Fruit fly (Drosophila melanogaster) whole organism, embryonic: Measurements from ENCODE around the gene CG33490.
A peak's percentile ranks its signal among the peaks of the same experiment; 100 is the strongest.

Experiments
- Ada2b ChIP-seq: fragments of 200-800 bp; sonication (Bioruptor generic); IDR thresholded peaks from 2 replicates; pipeline ENCODE4 v1.3.6; 2022; ENCODE audit warnings: missing biosample characterization, missing genetic modification characterization
- Adf1 ChIP-seq: fragments of 200-800 bp; sonication (Bioruptor generic); IDR thresholded peaks from 2 replicates; pipeline ENCODE4 v1.3.6; 2022; ENCODE audit warnings: missing biosample characterization, missing genetic modification characterization
- Antp ChIP-seq: fragments of 200-800 bp; sonication (Bioruptor generic); optimal IDR thresholded peaks from 3 replicates; lab custom pipeline; 2016; ENCODE audit warnings: missing biosample characterization, missing genetic modification characterization
- CG1024 ChIP-seq: fragments of 200-800 bp; sonication (Bioruptor generic); IDR thresholded peaks from 2 replicates; pipeline ENCODE4 v1.3.6; 2022; ENCODE audit warnings: missing biosample characterization, missing genetic modification characterization
- CG10267 ChIP-seq: fragments of 200-800 bp; sonication (Bioruptor generic); optimal IDR thresholded peaks from 2 replicates; lab custom pipeline; 2018; ENCODE audit warnings: missing biosample characterization, mild to moderate bottlenecking, missing genetic modification characterization, moderate library complexity
- CG11085 ChIP-seq: fragments of 200-800 bp; sonication (Bioruptor generic); IDR thresholded peaks from 2 replicates; pipeline ENCODE4 v1.3.6; 2022; ENCODE audit warnings: missing biosample characterization, missing genetic modification characterization
- CG12104 ChIP-seq: fragments of 200-800 bp; sonication (Bioruptor generic); optimal IDR thresholded peaks from 3 replicates; lab custom pipeline; 2016; ENCODE audit warnings: missing biosample characterization, missing genetic modification characterization
- CG13894 ChIP-seq: fragments of 200-800 bp; sonication (Bioruptor generic); optimal IDR thresholded peaks from 3 replicates; lab custom pipeline; 2018; ENCODE audit warnings: missing biosample characterization, mild to moderate bottlenecking, missing genetic modification characterization, moderate library complexity
- CG14860 ChIP-seq: fragments of 200-800 bp; sonication (Bioruptor generic); IDR thresholded peaks from 3 replicates; pipeline ENCODE4 v1.3.6; 2022; ENCODE audit warnings: missing biosample characterization, missing genetic modification characterization; ENCODE audit not compliant: partially characterized antibody
- CG1602 ChIP-seq: fragments of 200-800 bp; sonication (Bioruptor generic); optimal IDR thresholded peaks from 3 replicates; lab custom pipeline; 2016; ENCODE audit warnings: missing biosample characterization, missing genetic modification characterization
- CG17361 ChIP-seq: fragments of 200-800 bp; sonication (Bioruptor generic); IDR thresholded peaks from 3 replicates; pipeline ENCODE4 v1.3.6; 2022; ENCODE audit warnings: missing biosample characterization, missing genetic modification characterization
- CG17385 ChIP-seq: fragments of 200-800 bp; sonication (Bioruptor generic); optimal IDR thresholded peaks from 3 replicates; lab custom pipeline; 2018; ENCODE audit warnings: missing biosample characterization, mild to moderate bottlenecking, missing genetic modification characterization
- CG1832 ChIP-seq: fragments of 200-800 bp; sonication (Bioruptor generic); optimal IDR thresholded peaks from 2 replicates; lab custom pipeline; 2017; ENCODE audit warnings: missing biosample characterization, mild to moderate bottlenecking, missing genetic modification characterization, inconsistent platforms
- CG2712 ChIP-seq: fragments of 200-800 bp; optimal IDR thresholded peaks from 3 replicates; lab custom pipeline; 2019; ENCODE audit warnings: missing biosample characterization, mild to moderate bottlenecking, missing genetic modification characterization, moderate library complexity
- CG3838 ChIP-seq: fragments of 200-800 bp; sonication (Bioruptor generic); optimal IDR thresholded peaks from 3 replicates; lab custom pipeline; 2016; ENCODE audit warnings: missing biosample characterization, missing genetic modification characterization
- CG4282 ChIP-seq: fragments of 200-800 bp; sonication (Bioruptor generic); optimal IDR thresholded peaks from 2 replicates; lab custom pipeline; 2016; ENCODE audit warnings: missing biosample characterization, missing genetic modification characterization
- CG4730 ChIP-seq: fragments of 200-800 bp; sonication (Bioruptor generic); IDR thresholded peaks from 2 replicates; pipeline ENCODE4 v1.3.6; 2022; ENCODE audit warnings: missing biosample characterization, missing genetic modification characterization
- CG7556 ChIP-seq: fragments of 200-800 bp; sonication (Bioruptor generic); optimal IDR thresholded peaks from 2 replicates; lab custom pipeline; 2017; ENCODE audit warnings: missing biosample characterization, mild to moderate bottlenecking, missing genetic modification characterization
- CG7786 ChIP-seq: fragments of 200-800 bp; sonication (Bioruptor generic); optimal IDR thresholded peaks from 2 replicates; lab custom pipeline; 2016; ENCODE audit warnings: missing biosample characterization, missing genetic modification characterization
- CG8359 ChIP-seq: fragments of 200-800 bp; sonication (Bioruptor generic); optimal IDR thresholded peaks from 2 replicates; lab custom pipeline; 2017; ENCODE audit warnings: missing biosample characterization, mild to moderate bottlenecking, missing genetic modification characterization, borderline replicate concordance
- CG9215 ChIP-seq: fragments of 200-800 bp; sonication (Bioruptor generic); IDR thresholded peaks from 2 replicates; pipeline ENCODE4 v1.3.6; 2022; ENCODE audit warnings: missing biosample characterization, missing genetic modification characterization
- CG9817 ChIP-seq: fragments of 200-800 bp; sonication (Bioruptor generic); optimal IDR thresholded peaks from 2 replicates; lab custom pipeline; 2018; ENCODE audit warnings: missing biosample characterization, mild to moderate bottlenecking, missing genetic modification characterization, moderate library complexity
- CG9876 ChIP-seq: fragments of 200-800 bp; sonication (Bioruptor generic); optimal IDR thresholded peaks from 2 replicates; lab custom pipeline; 2016; ENCODE audit warnings: missing biosample characterization, missing genetic modification characterization
- CHES-1-like ChIP-seq: fragments of 200-800 bp; sonication (Bioruptor generic); optimal IDR thresholded peaks from 2 replicates; lab custom pipeline; 2016; ENCODE audit warnings: missing biosample characterization, missing genetic modification characterization
- Chrac-16 ChIP-seq: fragments of 200-800 bp; sonication (Bioruptor generic); optimal IDR thresholded peaks from 3 replicates; lab custom pipeline; 2016; ENCODE audit warnings: missing biosample characterization, missing genetic modification characterization
- Dll ChIP-seq: fragments of 200-800 bp; sonication (Bioruptor generic); IDR thresholded peaks from 4 replicates; pipeline ENCODE4 v1.3.6; 2022; ENCODE audit warnings: missing biosample characterization, missing genetic modification characterization; ENCODE audit not compliant: partially characterized antibody
- Drgx ChIP-seq: fragments of 200-800 bp; sonication (Bioruptor generic); IDR thresholded peaks from 2 replicates; pipeline ENCODE4 v1.3.6; 2022; ENCODE audit warnings: missing biosample characterization, missing genetic modification characterization
- Eip74EF ChIP-seq, 2 experiments: fragments of 200-800 bp in 1 of 2; fragments of >200 bp in 1 of 2; sonication (Bioruptor generic) in 1 of 2; optimal IDR thresholded peaks; 2 replicates each; lab custom pipeline; 2017 to 2019; ENCODE audit warnings: missing biosample characterization in 2 of 2, missing genetic modification characterization in 2 of 2, mild to moderate bottlenecking in 1 of 2, moderate library complexity in 1 of 2
- Gsc ChIP-seq: fragments of 200-800 bp; sonication (Bioruptor generic); IDR thresholded peaks from 2 replicates; pipeline ENCODE4 v1.3.6; 2022; ENCODE audit warnings: missing biosample characterization, missing genetic modification characterization
- Myb ChIP-seq: fragments of 200-800 bp; sonication (Bioruptor generic); optimal IDR thresholded peaks from 2 replicates; lab custom pipeline; 2016; ENCODE audit warnings: missing biosample characterization, missing genetic modification characterization
- Sox102F ChIP-seq: fragments of 200-800 bp; sonication (Bioruptor generic); optimal IDR thresholded peaks from 2 replicates; lab custom pipeline; 2018; ENCODE audit warnings: missing biosample characterization, mild to moderate bottlenecking, missing genetic modification characterization, moderate library complexity
- Tbp ChIP-seq: fragments of >200 bp; optimal IDR thresholded peaks from 2 replicates; lab custom pipeline; 2018; ENCODE audit warnings: missing biosample characterization, missing genetic modification characterization
- amos ChIP-seq: fragments of 200-800 bp; sonication (Bioruptor generic); IDR thresholded peaks from 2 replicates; pipeline ENCODE4 v1.3.6; 2022; ENCODE audit warnings: missing biosample characterization, missing genetic modification characterization; ENCODE audit not compliant: partially characterized antibody
- ash1 ChIP-seq: fragments of 200-800 bp; sonication (Bioruptor generic); optimal IDR thresholded peaks from 2 replicates; lab custom pipeline; 2018; ENCODE audit warnings: missing biosample characterization, mild to moderate bottlenecking, missing genetic modification characterization
- bcd ChIP-seq: fragments of 200-800 bp; sonication (Bioruptor generic); optimal IDR thresholded peaks from 2 replicates; lab custom pipeline; 2017; ENCODE audit warnings: missing biosample characterization, mild to moderate bottlenecking, missing genetic modification characterization
- chm ChIP-seq: fragments of 200-800 bp; sonication (Bioruptor generic); IDR thresholded peaks from 2 replicates; pipeline ENCODE4 v1.3.6; 2022; ENCODE audit warnings: missing biosample characterization, missing genetic modification characterization
- dysf ChIP-seq: fragments of 200-800 bp; sonication (Bioruptor generic); IDR thresholded peaks from 3 replicates; pipeline ENCODE4 v1.3.6; 2022; ENCODE audit warnings: missing biosample characterization, missing genetic modification characterization
- ftz-f1 ChIP-seq: fragments of 200-800 bp; sonication (Bioruptor generic); optimal IDR thresholded peaks from 2 replicates; lab custom pipeline; 2016; ENCODE audit warnings: missing biosample characterization, missing genetic modification characterization
- gem ChIP-seq: fragments of 200-800 bp; sonication (Bioruptor generic); optimal IDR thresholded peaks from 2 replicates; lab custom pipeline; 2019; ENCODE audit warnings: missing biosample characterization, mild to moderate bottlenecking, missing genetic modification characterization, moderate library complexity
- insv ChIP-seq, 2 experiments: fragments of 200-800 bp; sonication (Bioruptor generic); optimal IDR thresholded peaks; 3 replicates each; lab custom pipeline; 2016 to 2018; ENCODE audit warnings: missing biosample characterization in 2 of 2, missing genetic modification characterization in 2 of 2
- kah ChIP-seq: fragments of 200-800 bp; sonication (Bioruptor generic); optimal IDR thresholded peaks from 2 replicates; lab custom pipeline; 2018; ENCODE audit warnings: missing biosample characterization, mild to moderate bottlenecking, missing genetic modification characterization
- maf-S ChIP-seq: fragments of 200-800 bp; sonication (Bioruptor generic); optimal IDR thresholded peaks from 2 replicates; lab custom pipeline; 2016; ENCODE audit warnings: missing biosample characterization, missing genetic modification characterization
- mam ChIP-seq: fragments of 200-800 bp; sonication (Bioruptor generic); optimal IDR thresholded peaks from 3 replicates; lab custom pipeline; 2016; ENCODE audit warnings: missing biosample characterization, missing genetic modification characterization
- odd ChIP-seq: fragments of 200-800 bp; sonication (Bioruptor generic); optimal IDR thresholded peaks from 2 replicates; lab custom pipeline; 2017; ENCODE audit warnings: missing biosample characterization, mild to moderate bottlenecking, missing genetic modification characterization
- pum ChIP-seq: fragments of 200-800 bp; sonication (Bioruptor generic); optimal IDR thresholded peaks from 2 replicates; lab custom pipeline; 2016; ENCODE audit warnings: missing biosample characterization, missing genetic modification characterization
- sens-2 ChIP-seq: fragments of 200-800 bp; sonication (Bioruptor generic); IDR thresholded peaks from 2 replicates; pipeline ENCODE4 v1.3.6; 2022; ENCODE audit warnings: missing biosample characterization, missing genetic modification characterization
- slbo ChIP-seq: fragments of 200-800 bp; sonication (Bioruptor generic); IDR thresholded peaks from 2 replicates; pipeline ENCODE4 v1.3.6; 2022; ENCODE audit warnings: missing biosample characterization, missing genetic modification characterization
- slou ChIP-seq: fragments of 200-800 bp; sonication (Bioruptor generic); optimal IDR thresholded peaks from 3 replicates; lab custom pipeline; 2016; ENCODE audit warnings: missing biosample characterization, missing genetic modification characterization
- sob ChIP-seq: fragments of 200-800 bp; sonication (Bioruptor generic); IDR thresholded peaks from 2 replicates; pipeline ENCODE4 v1.3.6; 2022; ENCODE audit warnings: missing biosample characterization, missing genetic modification characterization
- sqz ChIP-seq: fragments of 200-800 bp; sonication (Bioruptor generic); optimal IDR thresholded peaks from 3 replicates; lab custom pipeline; 2018; ENCODE audit warnings: missing biosample characterization, mild to moderate bottlenecking, missing genetic modification characterization
- unc-4 ChIP-seq: fragments of 200-800 bp; sonication (Bioruptor generic); IDR thresholded peaks from 2 replicates; pipeline ENCODE4 v1.3.6; 2022; ENCODE audit warnings: missing biosample characterization, missing genetic modification characterization; ENCODE audit not compliant: partially characterized antibody
- yki ChIP-seq: fragments of >200 bp; optimal IDR thresholded peaks from 3 replicates; lab custom pipeline; 2018

The CG33490 gene

DNA sequence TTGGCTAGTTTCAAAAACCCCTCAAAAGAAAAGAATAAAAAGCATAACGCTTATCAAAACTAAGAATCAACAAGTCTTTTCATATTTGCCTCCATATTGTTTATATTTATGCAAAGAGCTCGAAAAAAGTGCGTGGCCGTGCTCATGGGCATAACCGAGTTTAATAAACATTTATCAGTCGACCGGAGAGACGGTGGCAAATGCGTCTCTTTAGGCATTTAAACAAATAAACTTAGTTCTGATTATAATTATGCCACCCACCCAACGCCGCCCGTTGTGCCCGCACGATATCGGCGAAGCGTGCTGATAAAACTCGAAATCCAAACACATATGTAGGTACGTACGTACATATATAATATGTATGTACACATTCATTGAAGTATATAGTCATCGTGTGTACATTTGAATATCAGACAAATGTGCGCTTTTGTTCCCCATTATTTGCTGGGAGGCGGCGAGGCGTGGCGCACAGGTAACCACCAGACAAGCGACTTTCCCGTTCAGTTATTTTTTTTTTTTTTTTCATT lies 46.0 kb downstream of the CG33490 start (continued):
- TF ChIP-seq sqz (no peak), Tbp (GFP tag; lab: Kevin White, UChicago) (no peak), CG9215 (GFP tag; lab: Robert Waterston, UW) (no peak), Chrac-16 (GFP tag; lab: Kevin White, UChicago) (no peak), kah (GFP tag; lab: Kevin White, UChicago) (peak; percentile 12), odd (GFP tag; lab: Kevin White, UChicago) (peak; percentile 19), sob (GFP tag; lab: Robert Waterston, UW) (no peak), CG17385 (GFP tag; lab: Kevin White, UChicago) (peak; percentile 44), CG3838 (GFP tag; lab: Kevin White, UChicago) (no peak), slou (GFP tag; lab: Kevin White, UChicago) (no peak), CG7786 (GFP tag; lab: Kevin White, UChicago) (no peak), gem (tag; lab: Kevin White, UChicago) (peak; percentile 24), CG9876 (GFP tag; lab: Kevin White, UChicago) (no peak), Adf1 (GFP tag; lab: Robert Waterston, UW) (no peak), ash1 (GFP tag; lab: Kevin White, UChicago) (no peak), CG11085 (no peak), CG8359 (GFP tag; lab: Kevin White, UChicago) (no peak), CG4282 (GFP tag; lab: Kevin White, UChicago) (no peak), chm (peak; percentile 21; the same call in 1 of the 2 replicates), dysf (GFP tag; lab: Robert Waterston, UW) (no peak), CG14860 (GFP tag; lab: Robert Waterston, UW) (no peak), slbo (GFP tag; lab: Robert Waterston, UW) (no peak), maf-S (no peak), sens-2 (GFP tag; lab: Robert Waterston, UW) (no peak), Sox102F (GFP tag; lab: Kevin White, UChicago) (no peak), Drgx (GFP tag; lab: Robert Waterston, UW) (no peak), CG10267 (no peak), CG17361 (GFP tag; lab: Robert Waterston, UW) (no peak), Dll (GFP tag; lab: Robert Waterston, UW) (no peak), CG2712 (tag; lab: Kevin White, UChicago) (no peak), mam (no peak), ftz-f1 (GFP tag; lab: Kevin White, UChicago) (no peak), Ada2b (GFP tag; lab: Robert Waterston, UW) (no peak), insv (GFP tag; optimal IDR thresholded peaks at IDR 0.05; lab: Kevin White, UChicago) (no peak), CG13894 (tag; lab: Kevin White, UChicago) (peak; percentile 46), CG1832 (no peak), Antp (GFP tag; lab: Kevin White, UChicago) (no peak), Eip74EF (GFP tag; optimal IDR thresholded peaks at IDR 0.05; lab: Kevin White, UChicago) (peak in 1 of 2 experiments; percentile 29), Myb (GFP tag; lab: Kevin White, UChicago) (peak; percentile 2), CHES-1-like (GFP tag; lab: Kevin White, UChicago) (no peak), Gsc (GFP tag; lab: Robert Waterston, UW) (no peak), CG7556 (GFP tag; lab: Kevin White, UChicago) (peak; percentile 5), CG12104 (no peak), CG4730 (GFP tag; lab: Robert Waterston, UW) (no peak), yki (lab: Kevin White, UChicago) (no peak), unc-4 (GFP tag; lab: Robert Waterston, UW) (no peak), amos (no peak), bcd (no peak), CG9817 (no peak), pum (GFP tag; lab: Kevin White, UChicago) (no peak), CG1024 (no peak), CG1602 (GFP tag; lab: Kevin White, UChicago) (no peak)
